Worm (Caenorhabditis elegans): ENCODE results near the gene C56G2.9.

The C56G2.9 gene

ce11 chrIII:6331211-6331782, 11.8 kb downstream of the C56G2.9 start, which contains the start of gene C56G2.4:
C56G2.4 (plus strand) TSS chrIII:6331732.
- TF ChIP-seq ets-7 (tag; optimal IDR thresholded peaks at IDR 0.05) = no peak
- TF ChIP-seq pes-1 (GFP tag; IDR thresholded peaks at IDR 0.05) = no peak
- no peak for TF ChIP-seq flt-1 (GFP tag; IDR thresholded peaks at IDR 0.05)
- no peak for TF ChIP-seq tbx-11 (GFP tag; IDR thresholded peaks at IDR 0.05)
- TF ChIP-seq tbx-37 (GFP tag; conservative IDR thresholded peaks at IDR 0.05) = no peak
- TF ChIP-seq tra-4 (tag; optimal IDR thresholded peaks at IDR 0.05) = no peak
- no peak for TF ChIP-seq F13C5.2 (tag; optimal IDR thresholded peaks at IDR 0.05)
- no peak for TF ChIP-seq hmbx-1 (tag; optimal IDR thresholded peaks at IDR 0.05)
- TF ChIP-seq ceh-36 (tag; optimal IDR thresholded peaks at IDR 0.05) = no peak
- TF ChIP-seq aly-1 (tag; optimal IDR thresholded peaks at IDR 0.05) = no peak
- no peak for TF ChIP-seq scrt-1 (GFP tag; IDR thresholded peaks at IDR 0.05)
- TF ChIP-seq sea-1 (GFP tag; conservative IDR thresholded peaks at IDR 0.05) = no peak
- TF ChIP-seq ceh-13 (GFP tag; optimal IDR thresholded peaks at IDR 0.05) = no peak
- TF ChIP-seq B0310.2 (tag; optimal IDR thresholded peaks at IDR 0.05) = no peak
- no peak for TF ChIP-seq hmg-4 (GFP tag; optimal IDR thresholded peaks at IDR 0.05)
- TF ChIP-seq hnd-1 (tag; optimal IDR thresholded peaks at IDR 0.05) = no peak
- no peak for TF ChIP-seq ama-1 (optimal IDR thresholded peaks at IDR 0.05)

ce11 chrIII:6324139-6324538, 19.0 kb downstream of the C56G2.9 start, which contains the start of gene C56G2.5:
C56G2.5 (minus strand) TSS chrIII:6324239.
- TF ChIP-seq tra-4 (tag; optimal IDR thresholded peaks at IDR 0.05) (no peak), ets-7 (tag; optimal IDR thresholded peaks at IDR 0.05) (no peak), B0310.2 (tag; optimal IDR thresholded peaks at IDR 0.05) (no peak), flt-1 (GFP tag; IDR thresholded peaks at IDR 0.05) (no peak), hnd-1 (tag; optimal IDR thresholded peaks at IDR 0.05) (no peak), tbx-11 (GFP tag; IDR thresholded peaks at IDR 0.05) (no peak), pes-1 (GFP tag; IDR thresholded peaks at IDR 0.05) (no peak), ceh-36 (tag; optimal IDR thresholded peaks at IDR 0.05) (no peak)

- no peak for TF ChIP-seq F13C5.2 (tag; optimal IDR thresholded peaks at IDR 0.05)
- no peak for TF ChIP-seq ama-1 (optimal IDR thresholded peaks at IDR 0.05)
- TF ChIP-seq pes-1 (GFP tag; IDR thresholded peaks at IDR 0.05) = no peak
- no peak for TF ChIP-seq hmbx-1 (tag; optimal IDR thresholded peaks at IDR 0.05)
- TF ChIP-seq flt-1 (GFP tag; IDR thresholded peaks at IDR 0.05) = no peak
- no peak for TF ChIP-seq scrt-1 (GFP tag; IDR thresholded peaks at IDR 0.05)
- no peak for TF ChIP-seq ceh-36 (tag; optimal IDR thresholded peaks at IDR 0.05)
- TF ChIP-seq tbx-37 (GFP tag; conservative IDR thresholded peaks at IDR 0.05) = no peak
- no peak for TF ChIP-seq ceh-13 (GFP tag; optimal IDR thresholded peaks at IDR 0.05)
- no peak for TF ChIP-seq tra-4 (tag; optimal IDR thresholded peaks at IDR 0.05)
- TF ChIP-seq sea-1 (GFP tag; conservative IDR thresholded peaks at IDR 0.05) = no peak
- TF ChIP-seq aly-1 (tag; optimal IDR thresholded peaks at IDR 0.05) = no peak
- no peak for TF ChIP-seq ets-7 (tag; optimal IDR thresholded peaks at IDR 0.05)
These were observed 25.8 kb downstream of the C56G2.9 start for ce11 chrIII:6317345-6317744.

- TF ChIP-seq ceh-36 (tag; optimal IDR thresholded peaks at IDR 0.05) (no peak), B0310.2 (tag; optimal IDR thresholded peaks at IDR 0.05) (no peak), scrt-1 (GFP tag; IDR thresholded peaks at IDR 0.05) (no peak)
These were observed 26.3 kb downstream of the C56G2.9 start for ce11 chrIII:6316795-6317194.

- TF ChIP-seq hmg-4 (GFP tag; optimal IDR thresholded peaks at IDR 0.05) (no peak), tbx-37 (GFP tag; conservative IDR thresholded peaks at IDR 0.05) (no peak), ceh-36 (tag; optimal IDR thresholded peaks at IDR 0.05) (no peak), aly-1 (tag; optimal IDR thresholded peaks at IDR 0.05) (no peak), F13C5.2 (tag; optimal IDR thresholded peaks at IDR 0.05) (no peak), ceh-13 (GFP tag; optimal IDR thresholded peaks at IDR 0.05) (no peak), scrt-1 (GFP tag; IDR thresholded peaks at IDR 0.05) (no peak), B0310.2 (tag; optimal IDR thresholded peaks at IDR 0.05) (no peak), sea-1 (GFP tag; conservative IDR thresholded peaks at IDR 0.05) (no peak), hnd-1 (tag; optimal IDR thresholded peaks at IDR 0.05) (no peak), hmbx-1 (tag; optimal IDR thresholded peaks at IDR 0.05) (no peak)
These were observed 27.6 kb downstream of the C56G2.9 start for ce11 chrIII:6315515-6315914.

- no peak for TF ChIP-seq pes-1 (GFP tag; IDR thresholded peaks at IDR 0.05)
These were observed 30.9 kb downstream of the C56G2.9 start for ce11 chrIII:6312244-6312643.

ce11 chrIII:6311452-6311851, 31.7 kb downstream of the C56G2.9 start:
- TF ChIP-seq B0310.2 (tag; optimal IDR thresholded peaks at IDR 0.05) (no peak), scrt-1 (GFP tag; IDR thresholded peaks at IDR 0.05) (no peak), hmbx-1 (tag; optimal IDR thresholded peaks at IDR 0.05) (no peak), tbx-11 (GFP tag; IDR thresholded peaks at IDR 0.05) (no peak), tra-4 (tag; optimal IDR thresholded peaks at IDR 0.05) (no peak), ceh-36 (tag; optimal IDR thresholded peaks at IDR 0.05) (no peak), tbx-37 (GFP tag; conservative IDR thresholded peaks at IDR 0.05) (no peak), ama-1 (optimal IDR thresholded peaks at IDR 0.05) (no peak), ceh-13 (GFP tag; optimal IDR thresholded peaks at IDR 0.05) (no peak), aly-1 (tag; optimal IDR thresholded peaks at IDR 0.05) (no peak), F13C5.2 (tag; optimal IDR thresholded peaks at IDR 0.05) (no peak), hnd-1 (tag; optimal IDR thresholded peaks at IDR 0.05) (no peak), sea-1 (GFP tag; conservative IDR thresholded peaks at IDR 0.05) (no peak), ets-7 (tag; optimal IDR thresholded peaks at IDR 0.05) (no peak), hmg-4 (GFP tag; optimal IDR thresholded peaks at IDR 0.05) (no peak), pes-1 (GFP tag; IDR thresholded peaks at IDR 0.05) (no peak), flt-1 (GFP tag; IDR thresholded peaks at IDR 0.05) (no peak)

ce11 chrIII:6310352-6310751, 32.8 kb downstream of the C56G2.9 start:
- TF ChIP-seq F13C5.2 (tag; optimal IDR thresholded peaks at IDR 0.05) = no peak
- TF ChIP-seq ama-1 (optimal IDR thresholded peaks at IDR 0.05) = no peak
- no peak for TF ChIP-seq tra-4 (tag; optimal IDR thresholded peaks at IDR 0.05)

Data from whole organism, early embryonic.